Worm (Caenorhabditis elegans) whole organism, L4 larva: Measurements from ENCODE around the gene eri-9.

Experiments used
- D1046.2 ChIP-seq: fragments of 200-800 bp; sonication (Bioruptor generic); IDR thresholded peaks from 2 replicates; pipeline ENCODE4 v1.3.6; 2022; ENCODE audit warnings: missing genetic modification characterization, missing compliant biosample characterization
- F10B5.3 ChIP-seq: sonication (generic microtip); optimal IDR thresholded peaks from 2 replicates; lab custom pipeline; 2016; ENCODE audit warnings: mild to moderate bottlenecking, missing genetic modification characterization, missing compliant biosample characterization
- F49E8.2 ChIP-seq: sonication (generic microtip); optimal IDR thresholded peaks from 2 replicates; lab custom pipeline; 2016; ENCODE audit warnings: missing compliant biosample characterization, mild to moderate bottlenecking, missing genetic modification characterization, borderline replicate concordance
- R02D3.7 ChIP-seq: fragments of 150-350 bp; sonication (generic microtip); optimal IDR thresholded peaks from 3 replicates; lab custom pipeline; 2014; ENCODE audit warnings: missing biosample characterization, missing genetic modification characterization
- T20F7.1 ChIP-seq: fragments of 200-800 bp; sonication (Bioruptor generic); optimal IDR thresholded peaks from 2 replicates; lab custom pipeline; 2018; ENCODE audit warnings: mild to moderate bottlenecking, missing genetic modification characterization, missing compliant biosample characterization
- T26A8.4 ChIP-seq: fragments of 200-800 bp; sonication (Bioruptor generic); IDR thresholded peaks from 2 replicates; pipeline ENCODE4 v1.3.6; 2022; ENCODE audit warnings: missing genetic modification characterization, missing compliant biosample characterization
- Y48G9A.11 ChIP-seq: fragments of 200-800 bp; sonication (Bioruptor generic); IDR thresholded peaks from 2 replicates; pipeline ENCODE4 v1.3.6; 2022; ENCODE audit warnings: missing genetic modification reagents, missing genetic modification characterization, missing compliant biosample characterization
- Y5F2A.4 ChIP-seq: fragments of 200-800 bp; sonication (Bioruptor generic); optimal IDR thresholded peaks from 2 replicates; lab custom pipeline; 2018; ENCODE audit warnings: mild to moderate bottlenecking, missing genetic modification characterization, missing compliant biosample characterization
- aha-1 ChIP-seq: fragments of 150-350 bp; peaks from one replicate; lab custom pipeline; 2014; ENCODE audit warnings: missing biosample characterization, missing genetic modification characterization
- ama-1 ChIP-seq: fragments of 150-350 bp; optimal IDR thresholded peaks from 2 replicates; lab custom pipeline; 2014; ENCODE audit warnings: inconsistent platforms, mixed read lengths
- arid-1 ChIP-seq: fragments of 200-800 bp; sonication (Bioruptor generic); conservative IDR thresholded peaks from 2 replicates; pipeline ENCODE4 v1.3.6; 2022; ENCODE audit warnings: missing genetic modification reagents, missing genetic modification characterization, missing compliant biosample characterization
- ceh-32 ChIP-seq: sonication (generic microtip); optimal IDR thresholded peaks from 2 replicates; lab custom pipeline; 2016; ENCODE audit warnings: mild to moderate bottlenecking, missing genetic modification characterization, missing compliant biosample characterization; ENCODE audit not compliant: poor library complexity
- ceh-44 ChIP-seq: fragments of 200-800 bp; sonication (Bioruptor generic); IDR thresholded peaks from 2 replicates; pipeline ENCODE4 v1.3.6; 2022; ENCODE audit warnings: missing genetic modification reagents, missing genetic modification characterization, missing compliant biosample characterization
- ceh-82 ChIP-seq: sonication (generic microtip); optimal IDR thresholded peaks from 2 replicates; lab custom pipeline; 2017; ENCODE audit warnings: missing biosample characterization, missing genetic modification characterization
- daf-16 ChIP-seq, 3 experiments: sonication (generic microtip); optimal IDR thresholded peaks; 2 replicates each; lab custom pipeline; 2016 to 2017; ENCODE audit warnings: missing genetic modification characterization in 3 of 3, missing genetic modification reagents in 3 of 3, mild to moderate bottlenecking in 2 of 3, missing compliant biosample characterization in 2 of 3, missing biosample characterization in 1 of 3, moderate library complexity in 1 of 3
- dmd-9 ChIP-seq: fragments of 200-800 bp; sonication (Bioruptor generic); IDR thresholded peaks from 2 replicates; pipeline ENCODE4 v1.3.6; 2022; ENCODE audit warnings: missing genetic modification reagents, missing genetic modification characterization, missing compliant biosample characterization
- dve-1 ChIP-seq: sonication (generic microtip); optimal IDR thresholded peaks from 2 replicates; lab custom pipeline; 2017; ENCODE audit warnings: antibody characterized with exemption, mild to moderate bottlenecking, missing genetic modification characterization, missing compliant biosample characterization; ENCODE audit not compliant: insufficient read depth
- egl-27 ChIP-seq: sonication (generic microtip); optimal IDR thresholded peaks from 3 replicates; lab custom pipeline; 2017; ENCODE audit warnings: missing biosample characterization, missing genetic modification reagents, missing genetic modification characterization
- egl-43 ChIP-seq: fragments of 200-800 bp; sonication (Bioruptor generic); IDR thresholded peaks from 2 replicates; pipeline ENCODE4 v1.3.6; 2022; ENCODE audit warnings: missing genetic modification reagents, missing genetic modification characterization, missing compliant biosample characterization
- hif-1 ChIP-seq, 2 experiments: sonication (generic microtip); optimal IDR thresholded peaks; 2 replicates each; lab custom pipeline; 2016 to 2017; ENCODE audit warnings: missing compliant biosample characterization in 2 of 2, missing genetic modification characterization in 2 of 2, missing genetic modification reagents in 2 of 2, missing genotype in 2 of 2, mild to moderate bottlenecking in 1 of 2
- hlh-11 ChIP-seq: fragments of 200-800 bp; sonication (Bioruptor generic); optimal IDR thresholded peaks from 2 replicates; lab custom pipeline; 2018; ENCODE audit warnings: mild to moderate bottlenecking, missing genetic modification characterization, missing compliant biosample characterization
- hlh-30 ChIP-seq: sonication (generic microtip); optimal IDR thresholded peaks from 2 replicates; lab custom pipeline; 2017; ENCODE audit warnings: antibody characterized with exemption, mild to moderate bottlenecking, missing genetic modification characterization, missing compliant biosample characterization; ENCODE audit not compliant: insufficient read depth
- hmg-1.1 ChIP-seq: fragments of 200-800 bp; sonication (Bioruptor generic); IDR thresholded peaks from 2 replicates; pipeline ENCODE4 v1.3.6; 2022; ENCODE audit warnings: missing genetic modification reagents, missing genetic modification characterization, missing compliant biosample characterization
- lim-7 ChIP-seq: fragments of 200-800 bp; sonication (Bioruptor generic); IDR thresholded peaks from 2 replicates; pipeline ENCODE4 v1.3.6; 2022; ENCODE audit warnings: missing genetic modification characterization, missing compliant biosample characterization
- madf-5 ChIP-seq, 2 experiments: fragments of 200-800 bp; sonication (Bioruptor generic); IDR thresholded peaks; 2 replicates each; pipeline ENCODE4 v1.3.6; 2022; ENCODE audit warnings: missing compliant biosample characterization in 2 of 2, missing genetic modification characterization in 2 of 2
- madf-9 ChIP-seq: fragments of 200-800 bp; sonication (Bioruptor generic); conservative IDR thresholded peaks from 2 replicates; pipeline ENCODE4 v1.3.6; 2022; ENCODE audit warnings: missing genetic modification reagents, missing genetic modification characterization, missing compliant biosample characterization
- mdl-1 ChIP-seq, 2 experiments: fragments of 150-350 bp in 1 of 2; sonication (generic microtip) in 1 of 2; optimal IDR thresholded peaks; 2 replicates each; lab custom pipeline; 2014 to 2017; ENCODE audit warnings: missing biosample characterization in 2 of 2, missing genetic modification characterization in 2 of 2
- mdt-29 ChIP-seq: fragments of 200-800 bp; sonication (Bioruptor generic); IDR thresholded peaks from 2 replicates; pipeline ENCODE4 v1.3.6; 2022; ENCODE audit warnings: missing genetic modification reagents, missing genetic modification characterization, missing compliant biosample characterization
- mep-1 ChIP-seq: fragments of 150-350 bp; sonication (generic microtip); optimal IDR thresholded peaks from 3 replicates; lab custom pipeline; 2014; ENCODE audit warnings: missing biosample characterization, missing genetic modification characterization
- mes-2 ChIP-seq: sonication (generic microtip); optimal IDR thresholded peaks from 2 replicates; lab custom pipeline; 2016; ENCODE audit warnings: missing genotype, mild to moderate bottlenecking, missing genetic modification characterization, missing compliant biosample characterization; ENCODE audit not compliant: poor library complexity, severe bottlenecking
- mxl-3 ChIP-seq: fragments of 200-800 bp; sonication (Bioruptor generic); optimal IDR thresholded peaks from 2 replicates; lab custom pipeline; 2018; ENCODE audit warnings: mild to moderate bottlenecking, missing genetic modification characterization, missing compliant biosample characterization
- nhr-10 ChIP-seq: fragments of 150-350 bp; optimal IDR thresholded peaks from 2 replicates; lab custom pipeline; 2014; ENCODE audit warnings: missing biosample characterization, missing genetic modification characterization
- nhr-41 ChIP-seq: fragments of 200-800 bp; sonication (Bioruptor generic); IDR thresholded peaks from 2 replicates; pipeline ENCODE4 v1.3.6; 2022; ENCODE audit warnings: missing genetic modification reagents, missing genetic modification characterization, missing compliant biosample characterization
- nhr-76 ChIP-seq: fragments of 150-350 bp; optimal IDR thresholded peaks from 2 replicates; lab custom pipeline; 2014; ENCODE audit warnings: missing biosample characterization, missing genetic modification characterization
- pha-4 ChIP-seq, 2 experiments: fragments of 150-350 bp in 1 of 2; fragments of 200-800 bp in 1 of 2; sonication (Bioruptor generic) in 1 of 2; IDR thresholded peaks in 1 of 2; optimal IDR thresholded peaks in 1 of 2; 2 replicates each; pipeline versions ENCODE4 v1.3.6 to Lab custom; 2014 to 2022; ENCODE audit warnings: missing genetic modification characterization in 2 of 2, missing genetic modification reagents in 2 of 2, missing biosample characterization in 1 of 2, missing compliant biosample characterization in 1 of 2
- set-16 ChIP-seq: fragments of 200-800 bp; sonication (Bioruptor generic); IDR thresholded peaks from 2 replicates; pipeline ENCODE4 v1.3.6; 2022; ENCODE audit warnings: missing genetic modification reagents, missing genetic modification characterization, missing compliant biosample characterization
- snpc-1.2 ChIP-seq: fragments of 200-800 bp; sonication (Bioruptor generic); IDR thresholded peaks from 2 replicates; pipeline ENCODE4 v1.3.6; 2022; ENCODE audit warnings: missing genetic modification reagents, missing genetic modification characterization, missing compliant biosample characterization
- spr-1 ChIP-seq: sonication (generic microtip); optimal IDR thresholded peaks from 2 replicates; lab custom pipeline; 2016; ENCODE audit warnings: mild to moderate bottlenecking, missing genetic modification characterization, missing compliant biosample characterization
- unc-39 ChIP-seq: sonication (generic microtip); optimal IDR thresholded peaks from 2 replicates; lab custom pipeline; 2017; ENCODE audit warnings: missing biosample characterization, missing genetic modification characterization
- vab-7 ChIP-seq: fragments of 200-800 bp; sonication (Bioruptor generic); IDR thresholded peaks from 2 replicates; pipeline ENCODE4 v1.3.6; 2022; ENCODE audit warnings: missing genetic modification reagents, missing genetic modification characterization, missing compliant biosample characterization
- zag-1 ChIP-seq: fragments of 150-350 bp; optimal IDR thresholded peaks from 2 replicates; lab custom pipeline; 2014; ENCODE audit warnings: missing biosample characterization, missing genetic modification characterization

The eri-9 gene

ce11 chrIII:4947352-4947751 is 15.1 kb downstream of the eri-9 start (continued):
- peak; percentile 37 for TF ChIP-seq mes-2 (tag; lab: Kevin White, UChicago)
- TF ChIP-seq ama-1 = no peak
- TF ChIP-seq mdl-1 (tag; optimal IDR thresholded peaks at IDR 0.05; lab: Kevin White, UChicago) = peak; percentile 11 to 34
- peak; percentile 36 for TF ChIP-seq hlh-11 (tag; lab: Kevin White, UChicago)
- TF ChIP-seq spr-1 = no peak
- TF ChIP-seq set-16 = peak; percentile 82
- peak; percentile 38; the same call in 1 of the 2 replicates for TF ChIP-seq hmg-1.1 (GFP tag; lab: Robert Waterston, UW)
- TF ChIP-seq dmd-9 (GFP tag; lab: Robert Waterston, UW) = no peak
- TF ChIP-seq lim-7 (GFP tag; lab: Robert Waterston, UW) = no peak
- no peak for TF ChIP-seq egl-27
- peak; percentile 78 for TF ChIP-seq madf-9 (GFP tag; lab: Robert Waterston, UW)

DNA sequence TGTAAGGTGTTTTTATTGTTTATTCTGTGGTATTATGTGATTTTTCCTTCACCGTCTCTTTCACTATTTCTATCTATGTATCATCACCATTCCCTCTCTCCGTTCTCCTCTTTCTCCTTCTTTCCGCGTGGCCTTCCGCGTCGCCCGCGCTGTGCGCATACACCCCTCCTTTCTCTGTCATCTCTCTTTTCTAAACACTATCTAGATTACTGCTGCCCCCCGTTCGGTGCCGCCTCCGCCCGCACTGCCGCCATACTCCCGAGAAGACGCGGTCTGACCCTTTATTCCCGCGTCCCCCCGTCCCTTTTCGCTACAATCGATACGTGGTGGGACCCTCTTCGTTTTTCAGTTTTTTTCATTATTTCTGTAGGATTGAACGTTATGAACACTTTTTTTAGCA is 16.4 kb downstream of the eri-9 start:
- TF ChIP-seq unc-39 (tag; lab: Kevin White, UChicago) = no peak
- TF ChIP-seq dve-1 = no peak
- no peak for TF ChIP-seq daf-16 (GFP tag; optimal IDR thresholded peaks at IDR 0.05; lab: Kevin White, UChicago)
- peak; percentile 29 for TF ChIP-seq daf-16 (tag; optimal IDR thresholded peaks at IDR 0.05; lab: Kevin White, UChicago)
- TF ChIP-seq snpc-1.2 (GFP tag; lab: Robert Waterston, UW) = 0 out of 2 replicates have a peak, but pooled peaks have one; percentile 17
- no peak for TF ChIP-seq madf-5 (GFP tag; IDR thresholded peaks at IDR 0.05; lab: Robert Waterston, UW)
- no peak for TF ChIP-seq arid-1 (GFP tag; lab: Robert Waterston, UW)
- TF ChIP-seq zag-1 (tag; lab: Kevin White, UChicago) = no peak
- TF ChIP-seq mep-1 = no peak
- TF ChIP-seq hlh-11 (tag; lab: Kevin White, UChicago) = peak; percentile 47
- peak; percentile 81 for TF ChIP-seq set-16
- TF ChIP-seq ceh-44 (GFP tag; lab: Robert Waterston, UW) = no peak
- no peak for TF ChIP-seq vab-7
- peak; percentile 22 for TF ChIP-seq mes-2 (tag; lab: Kevin White, UChicago)
- peak; percentile 23 to 55 for TF ChIP-seq mdl-1 (tag; optimal IDR thresholded peaks at IDR 0.05; lab: Kevin White, UChicago)
- TF ChIP-seq T20F7.1 = no peak
- peak; percentile 41 for TF ChIP-seq hmg-1.1 (GFP tag; lab: Robert Waterston, UW)
- no peak for TF ChIP-seq nhr-10 (tag; lab: Kevin White, UChicago)
- TF ChIP-seq madf-9 (GFP tag; lab: Robert Waterston, UW) = peak; percentile 99
- peak; percentile 25 for TF ChIP-seq T26A8.4
- peak; percentile 30 for TF ChIP-seq mxl-3 (GFP tag; lab: Kevin White, UChicago)
- peak; percentile 97 for TF ChIP-seq aha-1 (tag; lab: Kevin White, UChicago)
- 0 out of 2 replicates have a peak, but pooled peaks have one; percentile 19 for TF ChIP-seq pha-4 (GFP tag; IDR thresholded peaks at IDR 0.05; lab: Robert Waterston, UW)
- no peak for TF ChIP-seq pha-4 (tag; optimal IDR thresholded peaks at IDR 0.05; lab: Kevin White, UChicago)
- no peak for TF ChIP-seq R02D3.7
- TF ChIP-seq hif-1 (tag; optimal IDR thresholded peaks at IDR 0.05; lab: Kevin White, UChicago) = peak in 1 of 2 experiments; percentile 18
- peak; percentile 33 for TF ChIP-seq hlh-30
- no peak for TF ChIP-seq D1046.2 (GFP tag; lab: Robert Waterston, UW)
- TF ChIP-seq ceh-82 = no peak
- no peak for TF ChIP-seq Y48G9A.11 (GFP tag; lab: Robert Waterston, UW)
- no peak for TF ChIP-seq nhr-41
- no peak for TF ChIP-seq ceh-32 (tag; lab: Kevin White, UChicago)
- no peak for TF ChIP-seq nhr-76 (tag; lab: Kevin White, UChicago)
- no peak for TF ChIP-seq F49E8.2 (tag; lab: Kevin White, UChicago)
- 0 out of 2 replicates have a peak, but pooled peaks have one; percentile 55 for TF ChIP-seq egl-43 (GFP tag; lab: Robert Waterston, UW)
- no peak for TF ChIP-seq F10B5.3 (tag; lab: Kevin White, UChicago)
- TF ChIP-seq Y5F2A.4 = no peak
- no peak for TF ChIP-seq mdt-29 (GFP tag; lab: Robert Waterston, UW)
